Worm (Caenorhabditis elegans): ENCODE measurements around the gene H05C05.4.

Gene H05C05.4

DNA sequence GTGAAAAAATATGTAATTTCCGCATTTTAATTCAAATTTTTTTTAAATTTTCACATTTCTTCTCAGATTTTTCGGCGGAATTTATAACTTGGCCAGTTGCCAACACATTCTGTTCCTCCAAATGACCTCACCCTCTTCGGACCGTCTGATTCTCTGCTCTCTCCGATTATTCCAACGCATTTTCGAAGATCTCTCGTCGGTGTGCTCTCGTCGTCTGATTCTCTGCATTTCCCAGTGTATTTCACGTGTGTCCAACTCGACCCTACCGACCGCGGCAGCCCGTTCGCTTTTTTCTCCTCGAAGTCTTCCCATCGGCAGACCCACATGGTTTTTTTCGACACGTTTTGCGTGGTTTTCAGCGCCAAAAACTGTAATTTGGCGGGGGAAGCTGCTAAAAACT lies 1.2 kb upstream of the H05C05.4 start:
- TF ChIP-seq nhr-77 (tag; optimal IDR thresholded peaks at IDR 0.05) (no peak), blmp-1 (tag; optimal IDR thresholded peaks at IDR 0.05; ENCODE audit: insufficient read depth) (no peak), sma-9 (GFP tag; optimal IDR thresholded peaks at IDR 0.05) (peak; percentile 28), sma-9 (tag; optimal IDR thresholded peaks at IDR 0.05) (no peak), mbf-1 (tag; optimal IDR thresholded peaks at IDR 0.05) (no peak), aly-2 (tag; optimal IDR thresholded peaks at IDR 0.05) (no peak), egl-27 (tag; optimal IDR thresholded peaks at IDR 0.05) (no peak), ztf-1 (GFP tag; conservative IDR thresholded peaks at IDR 0.05) (no peak), unc-39 (tag; optimal IDR thresholded peaks at IDR 0.05) (no peak), nhr-12 (tag; optimal IDR thresholded peaks at IDR 0.05) (no peak), R02D3.7 (tag; optimal IDR thresholded peaks at IDR 0.05) (no peak), mdl-1 (tag; optimal IDR thresholded peaks at IDR 0.05) (peak; percentile 2 to 10), ZK546.5 (tag; optimal IDR thresholded peaks at IDR 0.05) (no peak), snpc-4 (tag; optimal IDR thresholded peaks at IDR 0.05) (no peak), unc-55 (GFP tag; optimal IDR thresholded peaks at IDR 0.05) (peak; percentile 22), elt-1 (tag; optimal IDR thresholded peaks at IDR 0.05) (no peak), sem-4 (tag; optimal IDR thresholded peaks at IDR 0.05) (no peak), Y55F3AM.14 (GFP tag; optimal IDR thresholded peaks at IDR 0.05) (no peak), zag-1 (tag; optimal IDR thresholded peaks at IDR 0.05) (no peak), F13H6.1 (tag; optimal IDR thresholded peaks at IDR 0.05) (peak; percentile 38), dmd-4 (tag; optimal IDR thresholded peaks at IDR 0.05) (no peak), ama-1 (optimal IDR thresholded peaks at IDR 0.05) (no peak), nhr-11 (tag; optimal IDR thresholded peaks at IDR 0.05) (no peak), crh-2 (tag; optimal IDR thresholded peaks at IDR 0.05) (no peak), nhr-6 (tag; optimal IDR thresholded peaks at IDR 0.05) (no peak), peb-1 (tag; optimal IDR thresholded peaks at IDR 0.05) (no peak), elt-3 (tag; optimal IDR thresholded peaks at IDR 0.05) (no peak), nhr-23 (tag; optimal IDR thresholded peaks at IDR 0.05) (no peak), nhr-237 (tag; optimal IDR thresholded peaks at IDR 0.05) (no peak), gmeb-1 (tag; optimal IDR thresholded peaks at IDR 0.05) (no peak), C34F6.9 (tag; optimal IDR thresholded peaks at IDR 0.05) (peak; percentile 53), ceh-82 (tag; optimal IDR thresholded peaks at IDR 0.05) (no peak), nhr-129 (tag; optimal IDR thresholded peaks at IDR 0.05) (no peak), unc-62 (GFP tag; optimal IDR thresholded peaks at IDR 0.05) (no peak), lin-13 (GFP tag; optimal IDR thresholded peaks at IDR 0.05) (no peak), nhr-25 (tag; optimal IDR thresholded peaks at IDR 0.05) (peak; percentile 32), alr-1 (tag; optimal IDR thresholded peaks at IDR 0.05) (no peak), ceh-16 (tag; optimal IDR thresholded peaks at IDR 0.05) (peak; percentile 12), lin-39 (tag; optimal IDR thresholded peaks at IDR 0.05) (no peak), nhr-21 (tag; optimal IDR thresholded peaks at IDR 0.05) (no peak), mab-5 (tag; optimal IDR thresholded peaks at IDR 0.05) (no peak), skn-1 (tag; optimal IDR thresholded peaks at IDR 0.05) (no peak), lin-11 (tag; optimal IDR thresholded peaks at IDR 0.05) (no peak), sma-3 (GFP tag; optimal IDR thresholded peaks at IDR 0.05) (no peak), ztf-4 (tag; optimal IDR thresholded peaks at IDR 0.05) (no peak), lsy-2 (tag; optimal IDR thresholded peaks at IDR 0.05) (peak in 1 of 2 experiments; percentile 50), nhr-10 (tag; optimal IDR thresholded peaks at IDR 0.05) (no peak), ztf-11 (tag; optimal IDR thresholded peaks at IDR 0.05) (no peak), fos-1 (tag; optimal IDR thresholded peaks at IDR 0.05) (no peak)

Data from whole organism, L2 larva.